Worm (Caenorhabditis elegans): ENCODE measurements around the gene Y1B5A.1.

- TF ChIP-seq nhr-237 (tag; optimal IDR thresholded peaks at IDR 0.05) (no peak), unc-39 (tag; optimal IDR thresholded peaks at IDR 0.05) (no peak), nhr-76 (tag; optimal IDR thresholded peaks at IDR 0.05) (no peak), ces-1 (GFP tag; optimal IDR thresholded peaks at IDR 0.05) (no peak), unc-62 (GFP tag; optimal IDR thresholded peaks at IDR 0.05) (no peak), hlh-1 (tag; optimal IDR thresholded peaks at IDR 0.05) (no peak), sptf-1 (tag; optimal IDR thresholded peaks at IDR 0.05) (no peak), blmp-1 (tag; optimal IDR thresholded peaks at IDR 0.05) (no peak), unc-120 (tag; optimal IDR thresholded peaks at IDR 0.05; ENCODE audit: poor library complexity, severe bottlenecking) (no peak), snpc-4 (tag; optimal IDR thresholded peaks at IDR 0.05) (no peak), mls-2 (tag; optimal IDR thresholded peaks at IDR 0.05) (no peak), elt-1 (tag; optimal IDR thresholded peaks at IDR 0.05; ENCODE audit: borderline replicate concordance, insufficient read depth) (no peak), nhr-12 (tag; optimal IDR thresholded peaks at IDR 0.05) (no peak)
Observed at ce11 chrX:7096349-7096748, 11.2 kb downstream of the Y1B5A.1 start, which contains the start of gene C36B7.5.

All from whole organism, mixed stage, embryonic.